Worm (Caenorhabditis elegans) whole organism, late embryonic: ENCODE data around the gene oac-11.

Experiments
- C08G9.2 ChIP-seq: sonication (generic microtip); optimal IDR thresholded peaks from 2 replicates; lab custom pipeline; 2016; ENCODE audit warnings: mild to moderate bottlenecking, missing genetic modification characterization, moderate library complexity, missing compliant biosample characterization
- C38D4.7 ChIP-seq: fragments of 200-800 bp; sonication (Bioruptor generic); optimal IDR thresholded peaks from 2 replicates; lab custom pipeline; 2018; ENCODE audit warnings: mild to moderate bottlenecking, missing genetic modification characterization, moderate library complexity, missing compliant biosample characterization
- K02D7.2 ChIP-seq: sonication (generic microtip); optimal IDR thresholded peaks from 2 replicates; lab custom pipeline; 2017; ENCODE audit warnings: mild to moderate bottlenecking, missing genetic modification characterization, missing compliant biosample characterization
- K09A11.1 ChIP-seq: sonication (generic microtip); optimal IDR thresholded peaks from 2 replicates; lab custom pipeline; 2017; ENCODE audit warnings: antibody characterized with exemption, mild to moderate bottlenecking, missing genetic modification characterization, missing compliant biosample characterization; ENCODE audit not compliant: insufficient read depth
- Y22D7AL.16 ChIP-seq: sonication (generic microtip); optimal IDR thresholded peaks from 2 replicates; lab custom pipeline; 2016; ENCODE audit warnings: missing genetic modification characterization, missing compliant biosample characterization
- ahr-1 ChIP-seq: sonication (generic microtip); optimal IDR thresholded peaks from 2 replicates; lab custom pipeline; 2016; ENCODE audit warnings: missing genetic modification characterization, missing compliant biosample characterization
- ama-1 ChIP-seq: fragments of 150-350 bp; optimal IDR thresholded peaks from 2 replicates; lab custom pipeline; 2014
- ceh-18 ChIP-seq: sonication (generic microtip); optimal IDR thresholded peaks from 2 replicates; lab custom pipeline; 2016; ENCODE audit warnings: missing genetic modification characterization, missing compliant biosample characterization
- ceh-2 ChIP-seq: sonication (generic microtip); optimal IDR thresholded peaks from 2 replicates; lab custom pipeline; 2016; ENCODE audit warnings: missing genotype, missing genetic modification characterization, missing compliant biosample characterization
- ceh-31 ChIP-seq: sonication (generic microtip); optimal IDR thresholded peaks from 2 replicates; lab custom pipeline; 2016; ENCODE audit warnings: missing genetic modification characterization, missing compliant biosample characterization
- ceh-45 ChIP-seq: fragments of 200-800 bp; sonication (Bioruptor generic); IDR thresholded peaks from 2 replicates; pipeline ENCODE4 v1.3.6; 2022; ENCODE audit warnings: missing genetic modification reagents, missing genetic modification characterization, missing compliant biosample characterization
- ceh-48 ChIP-seq: sonication (generic microtip); optimal IDR thresholded peaks from 2 replicates; lab custom pipeline; 2016; ENCODE audit warnings: missing genetic modification characterization, inconsistent platforms, missing compliant biosample characterization
- ceh-6 ChIP-seq: fragments of 200-800 bp; sonication (Bioruptor generic); optimal IDR thresholded peaks from 2 replicates; lab custom pipeline; 2018; ENCODE audit warnings: mild to moderate bottlenecking, missing genetic modification characterization, missing compliant biosample characterization
- ceh-9 ChIP-seq: sonication (generic microtip); optimal IDR thresholded peaks from 2 replicates; lab custom pipeline; 2016; ENCODE audit warnings: mild to moderate bottlenecking, missing genetic modification characterization, inconsistent platforms, missing compliant biosample characterization
- che-1 ChIP-seq: sonication (generic microtip); optimal IDR thresholded peaks from 2 replicates; lab custom pipeline; 2016; ENCODE audit warnings: mild to moderate bottlenecking, missing genetic modification characterization, missing compliant biosample characterization
- elt-2 ChIP-seq: sonication (generic microtip); optimal IDR thresholded peaks from 2 replicates; lab custom pipeline; 2016; ENCODE audit warnings: missing genetic modification reagents, missing genetic modification characterization, missing compliant biosample characterization
- ets-4 ChIP-seq: sonication (generic microtip); optimal IDR thresholded peaks from 2 replicates; lab custom pipeline; 2016; ENCODE audit warnings: missing genetic modification characterization, missing compliant biosample characterization
- fax-1 ChIP-seq: sonication (generic microtip); optimal IDR thresholded peaks from 2 replicates; lab custom pipeline; 2016; ENCODE audit warnings: missing genotype, missing genetic modification characterization, missing compliant biosample characterization
- gmeb-2 ChIP-seq: sonication (generic microtip); optimal IDR thresholded peaks from 2 replicates; lab custom pipeline; 2016; ENCODE audit warnings: missing genetic modification characterization, inconsistent platforms, missing compliant biosample characterization
- hlh-13 ChIP-seq: fragments of 200-800 bp; sonication (Bioruptor generic); optimal IDR thresholded peaks from 2 replicates; lab custom pipeline; 2018; ENCODE audit warnings: mild to moderate bottlenecking, missing genetic modification characterization, missing compliant biosample characterization
- hlh-15 ChIP-seq: sonication (generic microtip); optimal IDR thresholded peaks from 2 replicates; lab custom pipeline; 2016; ENCODE audit warnings: missing genetic modification characterization, missing compliant biosample characterization
- hlh-30 ChIP-seq: sonication (generic microtip); optimal IDR thresholded peaks from 2 replicates; lab custom pipeline; 2017; ENCODE audit warnings: antibody characterized with exemption, missing genetic modification characterization, missing compliant biosample characterization; ENCODE audit not compliant: insufficient read depth
- hlh-6 ChIP-seq: sonication (generic microtip); optimal IDR thresholded peaks from 2 replicates; lab custom pipeline; 2016; ENCODE audit warnings: missing genotype, missing genetic modification characterization, missing compliant biosample characterization
- lin-11 ChIP-seq: fragments of 200-800 bp; sonication (Bioruptor generic); optimal IDR thresholded peaks from 2 replicates; lab custom pipeline; 2018; ENCODE audit warnings: mild to moderate bottlenecking, missing genetic modification characterization, missing compliant biosample characterization
- mec-3 ChIP-seq: sonication (generic microtip); optimal IDR thresholded peaks from 2 replicates; lab custom pipeline; 2016; ENCODE audit warnings: borderline replicate concordance, missing genetic modification characterization, missing compliant biosample characterization
- nfya-1 ChIP-seq: sonication (generic microtip); optimal IDR thresholded peaks from 2 replicates; lab custom pipeline; 2017; ENCODE audit warnings: missing genetic modification characterization, mild to moderate bottlenecking, missing compliant biosample characterization, antibody characterized with exemption, moderate library complexity
- npax-4 ChIP-seq: sonication (generic microtip); optimal IDR thresholded peaks from 2 replicates; lab custom pipeline; 2016; ENCODE audit warnings: missing genetic modification characterization, missing compliant biosample characterization
- odd-2 ChIP-seq: sonication (generic microtip); optimal IDR thresholded peaks from 2 replicates; lab custom pipeline; 2017; ENCODE audit warnings: antibody characterized with exemption, mild to moderate bottlenecking, missing genetic modification characterization, missing compliant biosample characterization
- pag-3 ChIP-seq: sonication (generic microtip); optimal IDR thresholded peaks from 2 replicates; lab custom pipeline; 2016; ENCODE audit warnings: missing compliant biosample characterization, missing genetic modification characterization, borderline replicate concordance
- pha-2 ChIP-seq: sonication (generic microtip); optimal IDR thresholded peaks from 2 replicates; lab custom pipeline; 2017; ENCODE audit warnings: mild to moderate bottlenecking, missing genetic modification characterization, missing compliant biosample characterization
- pha-4 ChIP-seq: fragments of 150-350 bp; optimal IDR thresholded peaks from 2 replicates; lab custom pipeline; 2018; ENCODE audit warnings: missing biosample characterization, missing genetic modification reagents, missing genetic modification characterization
- pqm-1 ChIP-seq: sonication (generic microtip); optimal IDR thresholded peaks from 2 replicates; lab custom pipeline; 2016; ENCODE audit warnings: missing genetic modification characterization, missing compliant biosample characterization
- pros-1 ChIP-seq: fragments of 150-350 bp; optimal IDR thresholded peaks from 2 replicates; lab custom pipeline; 2014; ENCODE audit warnings: missing biosample characterization, missing genetic modification reagents, missing genetic modification characterization
- sox-4 ChIP-seq: sonication (generic microtip); optimal IDR thresholded peaks from 2 replicates; lab custom pipeline; 2017; ENCODE audit warnings: mild to moderate bottlenecking, missing genetic modification characterization, inconsistent platforms, missing compliant biosample characterization
- syd-9 ChIP-seq: sonication (generic microtip); optimal IDR thresholded peaks from 2 replicates; lab custom pipeline; 2016; ENCODE audit warnings: mild to moderate bottlenecking, missing genetic modification characterization, moderate library complexity, missing compliant biosample characterization
- tbx-2 ChIP-seq: sonication (generic microtip); optimal IDR thresholded peaks from 2 replicates; lab custom pipeline; 2016; ENCODE audit warnings: missing genetic modification characterization, missing compliant biosample characterization
- unc-3 ChIP-seq, 2 experiments: fragments of 200-800 bp in 1 of 2; sonication (Bioruptor generic) in 1 of 2; sonication (generic microtip) in 1 of 2; conservative IDR thresholded peaks in 1 of 2; optimal IDR thresholded peaks in 1 of 2; 2 replicates each; pipeline versions ENCODE4 v1.3.6 to Lab custom; 2016 to 2022; ENCODE audit warnings: missing compliant biosample characterization in 2 of 2, missing genetic modification characterization in 2 of 2, missing genetic modification reagents in 1 of 2
- unc-86 ChIP-seq: sonication (generic microtip); optimal IDR thresholded peaks from 2 replicates; lab custom pipeline; 2016; ENCODE audit warnings: missing genetic modification characterization, missing compliant biosample characterization

oac-11 gene

DNA sequence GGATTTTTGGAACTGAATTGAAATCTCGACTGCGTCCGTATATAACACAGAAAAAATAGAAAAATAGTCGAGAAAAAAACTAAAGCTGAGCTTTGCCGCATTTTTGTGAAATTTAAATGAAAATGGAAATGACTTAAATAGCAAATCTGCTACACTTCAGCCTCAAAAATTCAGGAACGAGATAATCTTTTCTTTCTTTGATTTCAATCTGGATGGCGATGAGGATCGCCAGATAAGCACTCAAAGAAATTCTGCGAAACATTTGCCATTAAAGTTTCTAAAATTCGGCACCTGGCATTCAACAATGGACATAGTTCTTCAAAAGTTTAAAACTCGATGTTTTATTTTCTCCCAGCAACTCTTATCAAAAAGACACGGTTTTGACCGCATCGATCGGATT lies 17.4 kb downstream of the oac-11 start, which contains the start of the genes C17A2.7 and C17A2.3:
Gene C17A2.7, minus strand, starts transcription at position 101 of the 400 bp plus-strand sequence.
Gene C17A2.3, plus strand, starts transcription at position 305 of the 400 bp plus-strand sequence.
- TF ChIP-seq hlh-30 (tag; lab: Kevin White, UChicago) (no peak), syd-9 (tag; lab: Kevin White, UChicago) (no peak), gmeb-2 (tag; lab: Kevin White, UChicago) (no peak), tbx-2 (tag; lab: Kevin White, UChicago) (no peak), unc-3 (GFP tag; conservative IDR thresholded peaks at IDR 0.05; lab: Robert Waterston, UW) (no peak), unc-3 (tag; optimal IDR thresholded peaks at IDR 0.05; lab: Kevin White, UChicago) (no peak), sox-4 (tag; lab: Kevin White, UChicago) (no peak), fax-1 (tag; lab: Kevin White, UChicago) (no peak), C38D4.7 (no peak), pha-4 (tag; lab: Kevin White, UChicago) (no peak), unc-86 (tag; lab: Kevin White, UChicago) (no peak), hlh-13 (GFP tag; lab: Kevin White, UChicago) (no peak), ets-4 (no peak), ceh-2 (tag; lab: Kevin White, UChicago) (no peak), odd-2 (no peak)

ce11 chrII:3839562-3839961 lies 21.2 kb downstream of the oac-11 start, which contains the start of gene C17A2.4:
Gene C17A2.4 (plus strand): TSS chrII:3839862.
- TF ChIP-seq pag-3 (tag; lab: Kevin White, UChicago) (no peak), hlh-15 (tag; lab: Kevin White, UChicago) (no peak), K09A11.1 (tag; lab: Kevin White, UChicago) (no peak), unc-86 (tag; lab: Kevin White, UChicago) (no peak), mec-3 (no peak)

ce11 chrII:3835915-3836314 lies 24.8 kb downstream of the oac-11 start, which contains the start of gene oac-4:
Gene oac-4 (minus strand): TSS chrII:3836015.
- TF ChIP-seq elt-2 (tag; lab: Kevin White, UChicago), result no peak
- TF ChIP-seq ahr-1 (tag; lab: Kevin White, UChicago), result no peak
- TF ChIP-seq pros-1, result no peak
- no peak for TF ChIP-seq Y22D7AL.16 (tag; lab: Kevin White, UChicago)
- no peak for TF ChIP-seq hlh-30 (tag; lab: Kevin White, UChicago)
- no peak for TF ChIP-seq ceh-31 (tag; lab: Kevin White, UChicago)
- no peak for TF ChIP-seq pqm-1 (tag; lab: Kevin White, UChicago)
- no peak for TF ChIP-seq ets-4
- no peak for TF ChIP-seq ama-1 (lab: Kevin White, UChicago)
- TF ChIP-seq ceh-45, result no peak
- TF ChIP-seq K02D7.2 (tag; lab: Kevin White, UChicago), result no peak
- TF ChIP-seq pha-2, result no peak
- no peak for TF ChIP-seq ceh-6
- TF ChIP-seq unc-86 (tag; lab: Kevin White, UChicago), result no peak
- TF ChIP-seq ceh-9 (tag; lab: Kevin White, UChicago), result no peak
- no peak for TF ChIP-seq hlh-6 (tag; lab: Kevin White, UChicago)

ce11 chrII:3832383-3832782 lies 28.3 kb downstream of the oac-11 start, which contains the start of gene F54D10.9:
Gene F54D10.9 (minus strand): TSS chrII:3832483.
- no peak for TF ChIP-seq nfya-1 (tag; lab: Kevin White, UChicago)
- TF ChIP-seq ceh-48 (tag; lab: Kevin White, UChicago), result no peak
- no peak for TF ChIP-seq lin-11 (tag; lab: Kevin White, UChicago)
- TF ChIP-seq K02D7.2 (tag; lab: Kevin White, UChicago), result no peak
- TF ChIP-seq npax-4 (tag; lab: Kevin White, UChicago), result no peak
- TF ChIP-seq ceh-18 (tag; lab: Kevin White, UChicago), result no peak
- no peak for TF ChIP-seq C08G9.2 (tag; lab: Kevin White, UChicago)
- TF ChIP-seq che-1, result no peak
